Worm (Caenorhabditis elegans) whole organism, young adult: ENCODE data around the gene ZC84.6.

Experiments
- F10E7.11 ChIP-seq: sonication (generic microtip); optimal IDR thresholded peaks from 2 replicates; lab custom pipeline; 2017; ENCODE audit warnings: mild to moderate bottlenecking, missing genetic modification characterization, moderate library complexity, missing compliant biosample characterization
- F23B12.7 ChIP-seq: sonication (generic microtip); optimal IDR thresholded peaks from 2 replicates; lab custom pipeline; 2017; ENCODE audit warnings: missing genetic modification characterization, mild to moderate bottlenecking, missing compliant biosample characterization, antibody characterized with exemption, moderate library complexity; ENCODE audit not compliant: insufficient read depth
- F49E8.2 ChIP-seq: sonication (generic microtip); optimal IDR thresholded peaks from 3 replicates; lab custom pipeline; 2017; ENCODE audit warnings: missing genetic modification characterization, mild to moderate bottlenecking, missing compliant biosample characterization, antibody characterized with exemption, moderate library complexity; ENCODE audit not compliant: insufficient read depth
- K11D2.4 ChIP-seq: fragments of 200-800 bp; sonication (Bioruptor generic); IDR thresholded peaks from 2 replicates; pipeline ENCODE4 v1.3.6; 2022; ENCODE audit warnings: missing genetic modification reagents, missing genetic modification characterization, missing compliant biosample characterization
- T07F8.4 ChIP-seq: sonication (generic microtip); optimal IDR thresholded peaks from 2 replicates; lab custom pipeline; 2016; ENCODE audit warnings: mild to moderate bottlenecking, missing genetic modification characterization, moderate library complexity, missing compliant biosample characterization
- madf-8 ChIP-seq: fragments of 200-800 bp; sonication (Bioruptor generic); conservative IDR thresholded peaks from 2 replicates; pipeline ENCODE4 v1.3.6; 2022; ENCODE audit warnings: missing genetic modification reagents, missing genetic modification characterization, missing compliant biosample characterization
- mxl-1 ChIP-seq: sonication (generic microtip); optimal IDR thresholded peaks from 2 replicates; lab custom pipeline; 2016; ENCODE audit warnings: missing genetic modification characterization, missing compliant biosample characterization
- nfya-2 ChIP-seq: fragments of 200-800 bp; sonication (Bioruptor generic); IDR thresholded peaks from 2 replicates; pipeline ENCODE4 v1.3.6; 2022; ENCODE audit warnings: missing genetic modification reagents, missing genetic modification characterization, missing compliant biosample characterization
- sea-2 ChIP-seq: fragments of 200-800 bp; sonication (Bioruptor generic); IDR thresholded peaks from 2 replicates; pipeline ENCODE4 v1.3.6; 2022; ENCODE audit warnings: missing genetic modification characterization, missing compliant biosample characterization
- snpc-4 ChIP-seq, 5 experiments: fragments of 150-350 bp in 1 of 5; sonication (generic microtip) in 4 of 5; optimal IDR thresholded peaks; 2 replicates each; lab custom pipeline; 2014 to 2018; ENCODE audit warnings: missing genetic modification characterization in 5 of 5, missing biosample characterization in 3 of 5, antibody characterized with exemption in 2 of 5, mild to moderate bottlenecking in 2 of 5, missing compliant biosample characterization in 2 of 5, missing genotype in 2 of 5, moderate library complexity in 2 of 5, missing genetic modification reagents in 1 of 5
- unc-62 ChIP-seq: fragments of 150-350 bp; optimal IDR thresholded peaks from 2 replicates; lab custom pipeline; 2014; ENCODE audit warnings: missing biosample characterization, missing genetic modification reagents, missing genetic modification characterization
- xnd-1 ChIP-seq: sonication (generic microtip); optimal IDR thresholded peaks from 2 replicates; lab custom pipeline; 2016; ENCODE audit warnings: missing genotype, missing genetic modification reagents, missing genetic modification characterization, missing compliant biosample characterization

- TF ChIP-seq F23B12.7 (tag; lab: Kevin White, UChicago) = no peak
- TF ChIP-seq xnd-1 (tag; lab: Kevin White, UChicago) = no peak
- TF ChIP-seq F49E8.2 (tag; lab: Kevin White, UChicago) = no peak
- no peak for TF ChIP-seq nfya-2 (GFP tag; lab: Robert Waterston, UW)
- no peak for TF ChIP-seq T07F8.4 (tag; lab: Kevin White, UChicago)
- no peak for TF ChIP-seq F10E7.11 (tag; lab: Kevin White, UChicago)
- TF ChIP-seq K11D2.4 (GFP tag; lab: Robert Waterston, UW) = no peak
- no peak for TF ChIP-seq snpc-4 (GFP tag; optimal IDR thresholded peaks at IDR 0.05; lab: Kevin White, UChicago)
- TF ChIP-seq snpc-4 (tag; optimal IDR thresholded peaks at IDR 0.05; lab: Kevin White, UChicago) = no peak
- no peak for TF ChIP-seq madf-8
- no peak for TF ChIP-seq mxl-1 (tag; lab: Kevin White, UChicago)
- TF ChIP-seq unc-62 (GFP tag; lab: Kevin White, UChicago) = no peak
- no peak for TF ChIP-seq sea-2
These were observed 44.7 kb downstream of the ZC84.6 start, which contains the start of gene irld-34 for ce11 chrIII:9154766-9155165.
